Worm (Caenorhabditis elegans) whole organism, L3 larva: ENCODE measurements around the gene abhd-14.
"Not testable (repeated sequence)": the region's sequence is repeated elsewhere in the genome, so short reads cannot be mapped to it uniquely, and the experiment has no call there.

Experiments
- R02D3.7 ChIP-seq: fragments of 150-350 bp; optimal IDR thresholded peaks from 2 replicates; lab custom pipeline; 2014; ENCODE audit warnings: missing biosample characterization, missing genetic modification characterization
- aly-2 ChIP-seq: fragments of 150-350 bp; optimal IDR thresholded peaks from 2 replicates; lab custom pipeline; 2014; ENCODE audit warnings: missing biosample characterization, missing genetic modification characterization
- ama-1 ChIP-seq: fragments of 150-350 bp; optimal IDR thresholded peaks from 2 replicates; lab custom pipeline; 2018
- ceh-16 ChIP-seq: sonication (generic microtip); optimal IDR thresholded peaks from 2 replicates; lab custom pipeline; 2017; ENCODE audit warnings: missing biosample characterization, missing genetic modification characterization
- ceh-28 ChIP-seq: fragments of 150-350 bp; optimal IDR thresholded peaks from 2 replicates; lab custom pipeline; 2014; ENCODE audit warnings: missing biosample characterization, missing genetic modification reagents, missing genetic modification characterization
- ceh-82 ChIP-seq: fragments of 150-350 bp; optimal IDR thresholded peaks from 2 replicates; lab custom pipeline; 2014; ENCODE audit warnings: missing biosample characterization, missing genetic modification characterization
- daf-12 ChIP-seq: fragments of 150-350 bp; optimal IDR thresholded peaks from 2 replicates; lab custom pipeline; 2014; ENCODE audit warnings: missing biosample characterization, missing genetic modification reagents, missing genetic modification characterization
- egl-27 ChIP-seq: sonication (generic microtip); optimal IDR thresholded peaks from 4 replicates; lab custom pipeline; 2017; ENCODE audit warnings: missing biosample characterization, missing genetic modification reagents, missing genetic modification characterization
- egl-5 ChIP-seq: fragments of 150-350 bp; optimal IDR thresholded peaks from 2 replicates; lab custom pipeline; 2017; ENCODE audit warnings: missing biosample characterization, missing genetic modification reagents, missing genetic modification characterization, inconsistent platforms
- elt-1 ChIP-seq: fragments of 150-350 bp; optimal IDR thresholded peaks from 2 replicates; lab custom pipeline; 2014; ENCODE audit warnings: missing biosample characterization, missing genetic modification characterization
- eor-1 ChIP-seq, 2 experiments: fragments of 150-350 bp; optimal IDR thresholded peaks; 2 replicates each; lab custom pipeline; 2014 to 2018; ENCODE audit warnings: missing biosample characterization in 2 of 2, missing genetic modification characterization in 2 of 2
- fkh-2 ChIP-seq: fragments of 150-350 bp; optimal IDR thresholded peaks from 2 replicates; lab custom pipeline; 2014; ENCODE audit warnings: missing biosample characterization, missing genetic modification reagents, missing genetic modification characterization
- hmg-11 ChIP-seq: sonication (generic microtip); optimal IDR thresholded peaks from 2 replicates; lab custom pipeline; 2016; ENCODE audit warnings: missing genetic modification characterization, missing compliant biosample characterization
- lin-15B ChIP-seq: fragments of 150-350 bp; optimal IDR thresholded peaks from 2 replicates; lab custom pipeline; 2014; ENCODE audit warnings: missing biosample characterization, missing genetic modification characterization
- lin-39 ChIP-seq: fragments of 150-350 bp; optimal IDR thresholded peaks from 2 replicates; lab custom pipeline; 2018; ENCODE audit warnings: missing biosample characterization, missing genetic modification reagents, missing genetic modification characterization
- lsy-12 ChIP-seq: sonication (generic microtip); optimal IDR thresholded peaks from 2 replicates; lab custom pipeline; 2016; ENCODE audit warnings: mild to moderate bottlenecking, missing genetic modification characterization, missing compliant biosample characterization
- mdl-1 ChIP-seq: fragments of 150-350 bp; optimal IDR thresholded peaks from 2 replicates; lab custom pipeline; 2014; ENCODE audit warnings: missing biosample characterization, missing genetic modification characterization
- mml-1 ChIP-seq: fragments of 150-350 bp; sonication (generic microtip); optimal IDR thresholded peaks from 3 replicates; lab custom pipeline; 2014; ENCODE audit warnings: missing biosample characterization, missing genetic modification characterization
- nfya-1 ChIP-seq: sonication (generic microtip); optimal IDR thresholded peaks from 2 replicates; lab custom pipeline; 2017; ENCODE audit warnings: missing genetic modification characterization, mild to moderate bottlenecking, missing compliant biosample characterization, antibody characterized with exemption, moderate library complexity; ENCODE audit not compliant: insufficient read depth
- nhr-11 ChIP-seq: fragments of 150-350 bp; optimal IDR thresholded peaks from 2 replicates; lab custom pipeline; 2014; ENCODE audit warnings: missing biosample characterization, missing genetic modification characterization
- nhr-23 ChIP-seq: fragments of 150-350 bp; optimal IDR thresholded peaks from 2 replicates; lab custom pipeline; 2014; ENCODE audit warnings: missing biosample characterization, missing genetic modification reagents, missing genetic modification characterization
- nhr-237 ChIP-seq: fragments of 150-350 bp; optimal IDR thresholded peaks from 2 replicates; lab custom pipeline; 2014; ENCODE audit warnings: missing biosample characterization, missing genetic modification characterization
- nhr-25 ChIP-seq: sonication (generic microtip); optimal IDR thresholded peaks from 2 replicates; lab custom pipeline; 2017; ENCODE audit warnings: missing biosample characterization, missing genetic modification characterization
- nhr-28 ChIP-seq: fragments of 150-350 bp; optimal IDR thresholded peaks from 2 replicates; lab custom pipeline; 2014; ENCODE audit warnings: missing biosample characterization, missing genetic modification characterization
- nhr-76 ChIP-seq: fragments of 150-350 bp; sonication (generic microtip); optimal IDR thresholded peaks from 5 replicates; lab custom pipeline; 2014; ENCODE audit warnings: missing biosample characterization, missing genetic modification characterization
- nhr-77 ChIP-seq: fragments of 150-350 bp; optimal IDR thresholded peaks from 2 replicates; lab custom pipeline; 2014; ENCODE audit warnings: missing biosample characterization, missing genetic modification characterization
- pha-4 ChIP-seq: fragments of 150-350 bp; optimal IDR thresholded peaks from 2 replicates; lab custom pipeline; 2014; ENCODE audit warnings: missing biosample characterization, missing genetic modification reagents, missing genetic modification characterization
- sea-2 ChIP-seq: fragments of 150-350 bp; sonication (generic microtip); optimal IDR thresholded peaks from 4 replicates; lab custom pipeline; 2014; ENCODE audit warnings: missing biosample characterization, missing genetic modification reagents, missing genetic modification characterization
- tbx-2 ChIP-seq: sonication (generic microtip); optimal IDR thresholded peaks from 2 replicates; lab custom pipeline; 2016; ENCODE audit warnings: mild to moderate bottlenecking, missing genetic modification characterization, missing compliant biosample characterization
- unc-39 ChIP-seq: sonication (generic microtip); optimal IDR thresholded peaks from 4 replicates; lab custom pipeline; 2017; ENCODE audit warnings: missing biosample characterization, missing genetic modification characterization
- unc-62 ChIP-seq: fragments of 150-350 bp; sonication (generic microtip); optimal IDR thresholded peaks from 4 replicates; lab custom pipeline; 2014; ENCODE audit warnings: missing biosample characterization, missing genetic modification reagents, missing genetic modification characterization

Gene abhd-14

ce11 chrIV:1056263-1056942, 26.6 kb upstream of the abhd-14 start, which contains the start of the genes Y55F3AM.13 and mrps-25 (continued):
- TF ChIP-seq unc-39 (tag; lab: Kevin White, UChicago) (no peak), hmg-11 (tag; lab: Kevin White, UChicago) (peak; percentile 40), sea-2 (GFP tag; lab: Kevin White, UChicago) (no peak), ceh-28 (tag; lab: Kevin White, UChicago) (no peak), egl-5 (tag; lab: Kevin White, UChicago) (no peak), eor-1 (tag; optimal IDR thresholded peaks at IDR 0.05; lab: Kevin White, UChicago) (no peak), nfya-1 (tag; lab: Kevin White, UChicago) (peak; percentile 20)

ce11 chrIV:1055734-1056133, 25.9 kb upstream of the abhd-14 start:
- no peak for TF ChIP-seq mdl-1 (tag; lab: Kevin White, UChicago)
- TF ChIP-seq eor-1 (tag; optimal IDR thresholded peaks at IDR 0.05; lab: Kevin White, UChicago) = no peak
- no peak for TF ChIP-seq mml-1
- no peak for TF ChIP-seq hmg-11 (tag; lab: Kevin White, UChicago)
- no peak for TF ChIP-seq nhr-28
- no peak for TF ChIP-seq aly-2 (tag; lab: Kevin White, UChicago)
- no peak for TF ChIP-seq nhr-77 (tag; lab: Kevin White, UChicago)
- TF ChIP-seq elt-1 (tag; lab: Kevin White, UChicago) = no peak
- no peak for TF ChIP-seq ceh-82
- no peak for TF ChIP-seq egl-5 (tag; lab: Kevin White, UChicago)
- no peak for TF ChIP-seq lin-39
- TF ChIP-seq nfya-1 (tag; lab: Kevin White, UChicago) = no peak
- TF ChIP-seq egl-27 (tag; lab: Kevin White, UChicago) = no peak
- TF ChIP-seq, all 47 proteins: peak for 0

- peak; percentile 95 for TF ChIP-seq R02D3.7 (tag; lab: Kevin White, UChicago)
- no peak for TF ChIP-seq daf-12 (tag; lab: Kevin White, UChicago)
- TF ChIP-seq nfya-1 (tag; lab: Kevin White, UChicago) = peak; percentile 21
- TF ChIP-seq nhr-76 (tag; lab: Kevin White, UChicago) = no peak
- no peak for TF ChIP-seq eor-1 (tag; optimal IDR thresholded peaks at IDR 0.05; lab: Kevin White, UChicago)
- TF ChIP-seq lin-15B (tag; lab: Kevin White, UChicago) = peak; percentile 64
- TF ChIP-seq hmg-11 (tag; lab: Kevin White, UChicago) = peak; percentile 2
- no peak for TF ChIP-seq elt-1 (tag; lab: Kevin White, UChicago)
- peak; percentile 45 for TF ChIP-seq pha-4 (tag; lab: Kevin White, UChicago)
- peak; percentile 12 for TF ChIP-seq ama-1 (lab: Kevin White, UChicago)
- TF ChIP-seq nhr-25 (tag; lab: Kevin White, UChicago) = peak; percentile 3
- no peak for TF ChIP-seq aly-2 (tag; lab: Kevin White, UChicago)
- no peak for TF ChIP-seq mdl-1 (tag; lab: Kevin White, UChicago)
- no peak for TF ChIP-seq nhr-237 (tag; lab: Kevin White, UChicago)
These were observed 24.9 kb upstream of the abhd-14 start, which contains the start of gene dcap-1 for ce11 chrIV:1054736-1055135. Gene dcap-1 (minus strand): TSS chrIV:1054794.

- TF ChIP-seq ceh-82 (no peak), lin-15B (tag; lab: Kevin White, UChicago) (no peak), nhr-28 (no peak), lsy-12 (tag; lab: Kevin White, UChicago) (no peak), egl-5 (tag; lab: Kevin White, UChicago) (no peak), nhr-11 (tag; lab: Kevin White, UChicago) (no peak), mdl-1 (tag; lab: Kevin White, UChicago) (no peak), ceh-28 (tag; lab: Kevin White, UChicago) (no peak), nhr-23 (tag; lab: Kevin White, UChicago) (no peak), mml-1 (no peak), tbx-2 (tag; lab: Kevin White, UChicago) (no peak), fkh-2 (tag; lab: Kevin White, UChicago) (no peak)
These were observed 24.1 kb upstream of the abhd-14 start for ce11 chrIV:1053989-1054388.

- TF ChIP-seq ceh-16 (tag; lab: Kevin White, UChicago); unc-62 (GFP tag; lab: Kevin White, UChicago); pha-4 (tag; lab: Kevin White, UChicago): not testable (repeated sequence)
These were observed 21.8 kb upstream of the abhd-14 start, which contains the start of gene Y55F3AM.21 for ce11 chrIV:1051636-1052133. Gene Y55F3AM.21 (minus strand): TSS chrIV:1051686.
